Fruit fly (Drosophila melanogaster) whole organism, embryonic: ENCODE data around the gene Mvl.
A peak's percentile ranks its signal among the peaks of the same experiment; 100 is the strongest.

Experiments used
- Atf-2 ChIP-seq: fragments of 200-800 bp; sonication (Bioruptor generic); optimal IDR thresholded peaks from 2 replicates; lab custom pipeline; 2016; ENCODE audit warnings: missing biosample characterization, missing genetic modification characterization
- C15 ChIP-seq: fragments of 200-800 bp; sonication (Bioruptor generic); IDR thresholded peaks from 3 replicates; pipeline ENCODE4 v1.3.6; 2022; ENCODE audit warnings: missing biosample characterization, missing genetic modification characterization
- CG10321 ChIP-seq: fragments of 200-800 bp; sonication (Bioruptor generic); IDR thresholded peaks from 2 replicates; pipeline ENCODE4 v1.3.6; 2022; ENCODE audit warnings: missing biosample characterization, missing genetic modification characterization
- CG12104 ChIP-seq: fragments of 200-800 bp; sonication (Bioruptor generic); optimal IDR thresholded peaks from 3 replicates; lab custom pipeline; 2016; ENCODE audit warnings: missing biosample characterization, missing genetic modification characterization
- CG12155 ChIP-seq: fragments of 200-800 bp; sonication (Bioruptor generic); optimal IDR thresholded peaks from 3 replicates; lab custom pipeline; 2016; ENCODE audit warnings: missing biosample characterization, missing genetic modification characterization
- CG12219 ChIP-seq: fragments of 200-800 bp; sonication (Bioruptor generic); optimal IDR thresholded peaks from 3 replicates; lab custom pipeline; 2018; ENCODE audit warnings: missing biosample characterization, mild to moderate bottlenecking, missing genetic modification characterization
- CG12236 ChIP-seq: fragments of 200-800 bp; sonication (Bioruptor generic); optimal IDR thresholded peaks from 2 replicates; lab custom pipeline; 2016; ENCODE audit warnings: missing biosample characterization, missing genetic modification characterization
- CG13424 ChIP-seq: fragments of 200-800 bp; sonication (Bioruptor generic); optimal IDR thresholded peaks from 2 replicates; lab custom pipeline; 2019; ENCODE audit warnings: missing biosample characterization, mild to moderate bottlenecking, missing genetic modification characterization, moderate library complexity
- CG14860 ChIP-seq: fragments of 200-800 bp; sonication (Bioruptor generic); IDR thresholded peaks from 3 replicates; pipeline ENCODE4 v1.3.6; 2022; ENCODE audit warnings: missing biosample characterization, missing genetic modification characterization; ENCODE audit not compliant: partially characterized antibody
- CG16813 ChIP-seq: fragments of 200-800 bp; sonication (Bioruptor generic); IDR thresholded peaks from 3 replicates; pipeline ENCODE4 v1.3.6; 2022; ENCODE audit warnings: missing biosample characterization, missing genetic modification characterization; ENCODE audit not compliant: partially characterized antibody
- CG1832 ChIP-seq: fragments of 200-800 bp; sonication (Bioruptor generic); optimal IDR thresholded peaks from 2 replicates; lab custom pipeline; 2017; ENCODE audit warnings: missing biosample characterization, mild to moderate bottlenecking, missing genetic modification characterization, inconsistent platforms
- CG2116 ChIP-seq: fragments of 200-800 bp; sonication (Bioruptor generic); optimal IDR thresholded peaks from 3 replicates; lab custom pipeline; 2018; ENCODE audit warnings: missing biosample characterization, mild to moderate bottlenecking, missing genetic modification characterization
- CG30020 ChIP-seq: fragments of 200-800 bp; optimal IDR thresholded peaks from 2 replicates; lab custom pipeline; 2019; ENCODE audit warnings: missing biosample characterization, mild to moderate bottlenecking, missing genetic modification characterization, moderate library complexity
- CG30431 ChIP-seq: fragments of 200-800 bp; sonication (Bioruptor generic); optimal IDR thresholded peaks from 2 replicates; lab custom pipeline; 2017; ENCODE audit warnings: missing biosample characterization, missing genetic modification characterization
- CG34224 ChIP-seq: fragments of 200-800 bp; sonication (Bioruptor generic); IDR thresholded peaks from 3 replicates; pipeline ENCODE4 v1.3.6; 2022; ENCODE audit warnings: missing biosample characterization, missing genetic modification characterization; ENCODE audit not compliant: partially characterized antibody
- CG34422 ChIP-seq: fragments of 200-800 bp; sonication (Bioruptor generic); IDR thresholded peaks from 3 replicates; pipeline ENCODE4 v1.3.6; 2022; ENCODE audit warnings: missing biosample characterization, missing genetic modification characterization
- CG42726 ChIP-seq: fragments of 200-800 bp; sonication (Bioruptor generic); IDR thresholded peaks from 2 replicates; pipeline ENCODE4 v1.3.6; 2022; ENCODE audit warnings: missing biosample characterization, missing genetic modification characterization; ENCODE audit not compliant: partially characterized antibody
- CG4707 ChIP-seq: fragments of 200-800 bp; sonication (Bioruptor generic); optimal IDR thresholded peaks from 2 replicates; lab custom pipeline; 2018; ENCODE audit warnings: missing biosample characterization, mild to moderate bottlenecking, missing genetic modification characterization, moderate library complexity
- CG4820 ChIP-seq: fragments of 200-800 bp; sonication (Bioruptor generic); optimal IDR thresholded peaks from 3 replicates; lab custom pipeline; 2016; ENCODE audit warnings: missing biosample characterization, missing genetic modification characterization
- CG6654 ChIP-seq: fragments of 200-800 bp; sonication (Bioruptor generic); optimal IDR thresholded peaks from 2 replicates; lab custom pipeline; 2017; ENCODE audit warnings: missing biosample characterization, mild to moderate bottlenecking, missing genetic modification characterization
- CG7963 ChIP-seq: fragments of 200-800 bp; sonication (Bioruptor generic); IDR thresholded peaks from 3 replicates; pipeline ENCODE4 v1.3.6; 2022; ENCODE audit warnings: missing biosample characterization, missing genetic modification characterization; ENCODE audit not compliant: partially characterized antibody
- CG7987 ChIP-seq: fragments of 200-800 bp; sonication (Bioruptor generic); optimal IDR thresholded peaks from 2 replicates; lab custom pipeline; 2018; ENCODE audit warnings: missing biosample characterization, mild to moderate bottlenecking, missing genetic modification characterization, moderate library complexity
- CG8765 ChIP-seq: fragments of 200-800 bp; sonication (Bioruptor generic); IDR thresholded peaks from 2 replicates; pipeline ENCODE4 v1.3.6; 2022; ENCODE audit warnings: missing biosample characterization, missing genetic modification characterization
- CG9215 ChIP-seq: fragments of 200-800 bp; sonication (Bioruptor generic); IDR thresholded peaks from 2 replicates; pipeline ENCODE4 v1.3.6; 2022; ENCODE audit warnings: missing biosample characterization, missing genetic modification characterization
- CG9609 ChIP-seq: fragments of 200-800 bp; sonication (Bioruptor generic); optimal IDR thresholded peaks from 3 replicates; lab custom pipeline; 2016; ENCODE audit warnings: missing biosample characterization, missing genetic modification characterization
- GATAe ChIP-seq: fragments of 200-800 bp; sonication (Bioruptor generic); conservative IDR thresholded peaks from 2 replicates; pipeline ENCODE4 v1.3.6; 2022; ENCODE audit warnings: missing biosample characterization, missing genetic modification characterization
- HHEX ChIP-seq: fragments of 200-800 bp; sonication (Bioruptor generic); optimal IDR thresholded peaks from 3 replicates; lab custom pipeline; 2017; ENCODE audit warnings: missing biosample characterization, mild to moderate bottlenecking, missing genetic modification characterization, missing genetic modification reagents
- HLH54F ChIP-seq: fragments of 200-800 bp; sonication (Bioruptor generic); optimal IDR thresholded peaks from 3 replicates; lab custom pipeline; 2016; ENCODE audit warnings: missing biosample characterization, missing genetic modification characterization
- Hr39 ChIP-seq: fragments of >200 bp; optimal IDR thresholded peaks from 2 replicates; lab custom pipeline; 2017
- Jarid2 ChIP-seq: fragments of 200-800 bp; sonication (Bioruptor generic); optimal IDR thresholded peaks from 3 replicates; lab custom pipeline; 2017; ENCODE audit warnings: mild to moderate bottlenecking, missing biosample characterization, missing genetic modification reagents, missing genetic modification characterization
- Mad ChIP-seq: fragments of 200-800 bp; sonication (Bioruptor generic); optimal IDR thresholded peaks from 2 replicates; lab custom pipeline; 2016; ENCODE audit warnings: missing biosample characterization, missing genetic modification characterization
- Myb ChIP-seq: fragments of 200-800 bp; sonication (Bioruptor generic); optimal IDR thresholded peaks from 2 replicates; lab custom pipeline; 2016; ENCODE audit warnings: missing biosample characterization, missing genetic modification characterization
- Neu2 ChIP-seq: fragments of 200-800 bp; sonication (Bioruptor generic); optimal IDR thresholded peaks from 3 replicates; lab custom pipeline; 2016; ENCODE audit warnings: missing biosample characterization, missing genetic modification characterization, borderline replicate concordance
- Xbp1 ChIP-seq: fragments of 200-800 bp; sonication (Bioruptor generic); optimal IDR thresholded peaks from 3 replicates; lab custom pipeline; 2016; ENCODE audit warnings: missing biosample characterization, mild to moderate bottlenecking, missing genetic modification characterization
- Xrp1 ChIP-seq: fragments of 200-800 bp; sonication (Bioruptor generic); IDR thresholded peaks from 2 replicates; pipeline ENCODE4 v1.3.6; 2022; ENCODE audit warnings: missing biosample characterization, missing genetic modification characterization
- bowl ChIP-seq: fragments of 200-800 bp; sonication (Bioruptor generic); IDR thresholded peaks from 2 replicates; pipeline ENCODE4 v1.3.6; 2022; ENCODE audit warnings: missing biosample characterization, missing genetic modification characterization
- cas ChIP-seq: fragments of 200-800 bp; sonication (Bioruptor generic); IDR thresholded peaks from 2 replicates; pipeline ENCODE4 v1.3.6; 2022; ENCODE audit warnings: missing biosample characterization, missing genetic modification characterization
- ci ChIP-seq: fragments of 200-800 bp; sonication (Bioruptor generic); IDR thresholded peaks from 3 replicates; pipeline ENCODE4 v1.3.6; 2022; ENCODE audit warnings: missing biosample characterization, missing genetic modification characterization
- corto ChIP-seq: fragments of 200-800 bp; sonication (Bioruptor generic); optimal IDR thresholded peaks from 2 replicates; lab custom pipeline; 2016; ENCODE audit warnings: missing biosample characterization, mild to moderate bottlenecking, missing genetic modification characterization, moderate library complexity
- cwo ChIP-seq: fragments of 200-800 bp; sonication (Bioruptor generic); optimal IDR thresholded peaks from 3 replicates; lab custom pipeline; 2017; ENCODE audit warnings: missing biosample characterization, missing genetic modification characterization, mild to moderate bottlenecking, moderate library complexity, missing genetic modification reagents
- da ChIP-seq: fragments of 200-800 bp; sonication (Bioruptor generic); optimal IDR thresholded peaks from 2 replicates; lab custom pipeline; 2016; ENCODE audit warnings: missing biosample characterization, missing genetic modification characterization
- hth ChIP-seq: fragments of >200 bp; optimal IDR thresholded peaks from 2 replicates; lab custom pipeline; 2017; ENCODE audit warnings: inconsistent platforms
- jing ChIP-seq: fragments of 200-800 bp; sonication (Bioruptor generic); optimal IDR thresholded peaks from 2 replicates; lab custom pipeline; 2018; ENCODE audit warnings: missing biosample characterization, mild to moderate bottlenecking, missing genetic modification characterization
- org-1 ChIP-seq: fragments of 200-800 bp; sonication (Bioruptor generic); optimal IDR thresholded peaks from 2 replicates; lab custom pipeline; 2017; ENCODE audit warnings: missing biosample characterization, missing genetic modification characterization
- ranshi ChIP-seq: fragments of 200-800 bp; sonication (Bioruptor generic); IDR thresholded peaks from 2 replicates; pipeline ENCODE4 v1.3.6; 2022; ENCODE audit warnings: missing biosample characterization, missing genetic modification characterization
- rib ChIP-seq: fragments of 200-800 bp; sonication (Bioruptor generic); IDR thresholded peaks from 2 replicates; pipeline ENCODE4 v1.3.6; 2022; ENCODE audit warnings: missing biosample characterization, missing genetic modification characterization
- so ChIP-seq: fragments of 200-800 bp; sonication (Bioruptor generic); IDR thresholded peaks from 3 replicates; pipeline ENCODE4 v1.3.6; 2022; ENCODE audit warnings: missing biosample characterization, missing genetic modification characterization
- toy ChIP-seq: fragments of 200-800 bp; sonication (Bioruptor generic); IDR thresholded peaks from 2 replicates; pipeline ENCODE4 v1.3.6; 2022; ENCODE audit warnings: missing biosample characterization, missing genetic modification characterization
- unc-4 ChIP-seq: fragments of 200-800 bp; sonication (Bioruptor generic); IDR thresholded peaks from 2 replicates; pipeline ENCODE4 v1.3.6; 2022; ENCODE audit warnings: missing biosample characterization, missing genetic modification characterization; ENCODE audit not compliant: partially characterized antibody
- zfh2 ChIP-seq: fragments of 200-800 bp; sonication (Bioruptor generic); optimal IDR thresholded peaks from 2 replicates; lab custom pipeline; 2016; ENCODE audit warnings: missing biosample characterization, missing genetic modification characterization

Mvl gene

dm6 chr3R:21101453-21102214 is 41.0 kb upstream of the Mvl start, which contains the start of the genes CG7044 and Tbc1d22 (continued):
- no peak for TF ChIP-seq hth
- no peak for TF ChIP-seq corto
- peak; percentile 62 for TF ChIP-seq CG12155 (GFP tag; lab: Kevin White, UChicago)
- TF ChIP-seq cwo (GFP tag; lab: Kevin White, UChicago), result no peak
- TF ChIP-seq CG12104 (GFP tag; lab: Kevin White, UChicago), result peak; percentile 40
- peak; percentile 47 for TF ChIP-seq CG9609 (GFP tag; lab: Kevin White, UChicago)
- TF ChIP-seq CG12236 (GFP tag; lab: Kevin White, UChicago), result no peak
- TF ChIP-seq CG4707, result no peak
- peak; percentile 47; the same call in 1 of the 3 replicates for TF ChIP-seq CG14860 (GFP tag; lab: Robert Waterston, UW)
- TF ChIP-seq CG7987 (GFP tag; lab: Kevin White, UChicago), result no peak
- TF ChIP-seq Xrp1 (GFP tag; lab: Robert Waterston, UW), result peak; percentile 36; the same call in 1 of the 2 replicates
- TF ChIP-seq Xbp1 (GFP tag; lab: Kevin White, UChicago), result peak; percentile 71
- TF ChIP-seq org-1 (GFP tag; lab: Kevin White, UChicago), result no peak
- no peak for TF ChIP-seq GATAe
- TF ChIP-seq Mad, result no peak
- no peak for TF ChIP-seq da (GFP tag; lab: Kevin White, UChicago)
- peak; percentile 40; the same call in 2 of the 3 replicates for TF ChIP-seq CG16813
- no peak for TF ChIP-seq Jarid2 (GFP tag; lab: Kevin White, UChicago)
- TF ChIP-seq CG30020, result peak; percentile 41
- TF ChIP-seq toy, result no peak
- no peak for TF ChIP-seq cas
- no peak for TF ChIP-seq Hr39 (lab: Kevin White, UChicago)
- TF ChIP-seq CG7963 (GFP tag; lab: Robert Waterston, UW), result no peak
- TF ChIP-seq ci, result peak; percentile 30; the same call in 1 of the 3 replicates
- TF ChIP-seq Myb, result peak; percentile 28
- TF ChIP-seq so (GFP tag; lab: Robert Waterston, UW), result no peak
- TF ChIP-seq CG13424 (tag; lab: Kevin White, UChicago), result peak; percentile 63
- TF ChIP-seq CG30431 (GFP tag; lab: Kevin White, UChicago), result no peak
- peak; percentile 70 for TF ChIP-seq zfh2
- no peak for TF ChIP-seq Atf-2 (GFP tag; lab: Kevin White, UChicago)
- TF ChIP-seq ranshi (GFP tag; lab: Robert Waterston, UW), result peak; percentile 3; the same call in 1 of the 2 replicates
- peak; percentile 29 for TF ChIP-seq CG2116
- TF ChIP-seq C15, result no peak
- TF ChIP-seq CG1832, result no peak
- no peak; the same call in 1 of the 2 replicates for TF ChIP-seq unc-4
- no peak for TF ChIP-seq CG6654 (GFP tag; lab: Kevin White, UChicago)
- TF ChIP-seq CG34224 (GFP tag; lab: Robert Waterston, UW), result no peak
- no peak for TF ChIP-seq CG8765 (GFP tag; lab: Robert Waterston, UW)
- peak; percentile 50; the same call in 1 of the 2 replicates for TF ChIP-seq CG9215 (GFP tag; lab: Robert Waterston, UW)
- TF ChIP-seq CG10321 (GFP tag; lab: Robert Waterston, UW), result no peak
- TF ChIP-seq jing, result no peak
- no peak for TF ChIP-seq rib (GFP tag; lab: Robert Waterston, UW)
- peak; percentile 39 for TF ChIP-seq CG4820
- TF ChIP-seq bowl (GFP tag; lab: Robert Waterston, UW), result no peak
- TF ChIP-seq Neu2 (GFP tag; lab: Kevin White, UChicago), result no peak
- TF ChIP-seq CG34422 (GFP tag; lab: Robert Waterston, UW), result no peak; the same call in 2 of the 3 replicates
- no peak for TF ChIP-seq CG12219 (GFP tag; lab: Kevin White, UChicago)
- no peak for TF ChIP-seq CG42726
- no peak for TF ChIP-seq HHEX (GFP tag; lab: Kevin White, UChicago)
- TF ChIP-seq HLH54F (GFP tag; lab: Kevin White, UChicago), result peak; percentile 64
